Fruit fly (Drosophila melanogaster): Measurements from ENCODE around the gene Syx13.

DNA sequence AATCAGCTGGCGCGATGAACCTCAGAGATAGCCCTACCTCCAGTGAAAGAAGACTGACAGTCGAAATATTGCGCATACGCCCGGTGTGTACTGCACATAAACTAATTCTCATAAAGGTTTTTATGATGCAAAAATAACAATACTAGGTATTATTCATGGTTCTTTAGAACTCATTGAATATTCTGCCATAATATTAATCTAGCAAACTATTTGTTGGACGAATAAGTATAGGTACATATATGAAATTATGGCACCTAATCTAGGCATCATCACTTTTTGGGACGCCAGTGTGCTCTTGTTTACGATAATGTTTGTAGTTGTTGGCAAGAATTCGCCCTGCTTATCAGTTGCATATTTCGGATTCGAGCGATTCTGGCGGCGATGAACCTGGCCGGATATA, 22.5 kb upstream of the Syx13 start:
- peak; percentile 61 for TF ChIP-seq Sp1 (GFP tag; optimal IDR thresholded peaks at IDR 0.05)
- TF ChIP-seq dsf (GFP tag; optimal IDR thresholded peaks at IDR 0.05; ENCODE audit: borderline replicate concordance): peak; percentile 53
- peak; percentile 78 for TF ChIP-seq ey (GFP tag; optimal IDR thresholded peaks at IDR 0.05)
- TF ChIP-seq br (GFP tag; optimal IDR thresholded peaks at IDR 0.05): peak; percentile 75
- peak; percentile 61 for TF ChIP-seq HLH106 (tag; optimal IDR thresholded peaks at IDR 0.05)
- no peak for TF ChIP-seq N (GFP tag; optimal IDR thresholded peaks at IDR 0.05)
- no peak for TF ChIP-seq usp (GFP tag; optimal IDR thresholded peaks at IDR 0.05)
- TF ChIP-seq rgr (GFP tag; optimal IDR thresholded peaks at IDR 0.05): peak; percentile 75
- TF ChIP-seq Abd-B (GFP tag; optimal IDR thresholded peaks at IDR 0.05): no peak
- TF ChIP-seq woc (GFP tag; optimal IDR thresholded peaks at IDR 0.05): no peak
- peak; percentile 78 for TF ChIP-seq fru (GFP tag; optimal IDR thresholded peaks at IDR 0.05)
